Worm (Caenorhabditis elegans) whole organism, mixed stage, embryonic: ENCODE measurements around the gene nhr-106.

Experiments
- ces-1 ChIP-seq: fragments of 150-350 bp; optimal IDR thresholded peaks from 2 replicates; lab custom pipeline; 2014; ENCODE audit warnings: missing biosample characterization, missing genetic modification reagents, missing genetic modification characterization
- elt-3 ChIP-seq: fragments of 150-350 bp; optimal IDR thresholded peaks from 2 replicates; lab custom pipeline; 2014; ENCODE audit warnings: missing biosample characterization, missing genetic modification characterization
- lsy-2 ChIP-seq: fragments of 150-350 bp; optimal IDR thresholded peaks from 2 replicates; lab custom pipeline; 2014; ENCODE audit warnings: missing biosample characterization, missing genetic modification characterization
- nhr-12 ChIP-seq: fragments of 150-350 bp; optimal IDR thresholded peaks from 2 replicates; lab custom pipeline; 2014; ENCODE audit warnings: missing biosample characterization, missing genetic modification characterization
- nhr-2 ChIP-seq: fragments of 150-350 bp; optimal IDR thresholded peaks from 2 replicates; lab custom pipeline; 2014; ENCODE audit warnings: missing biosample characterization, missing genetic modification characterization
- nhr-237 ChIP-seq: fragments of 150-350 bp; optimal IDR thresholded peaks from 2 replicates; lab custom pipeline; 2014; ENCODE audit warnings: missing biosample characterization, missing genetic modification characterization
- sem-2 ChIP-seq: fragments of 200-800 bp; sonication (Bioruptor generic); optimal IDR thresholded peaks from 2 replicates; lab custom pipeline; 2018; ENCODE audit warnings: mild to moderate bottlenecking, missing genetic modification characterization, missing compliant biosample characterization
- snpc-4 ChIP-seq: fragments of 150-350 bp; optimal IDR thresholded peaks from 2 replicates; lab custom pipeline; 2014; ENCODE audit warnings: missing biosample characterization, missing genetic modification characterization
- sptf-1 ChIP-seq: sonication (generic microtip); optimal IDR thresholded peaks from 2 replicates; lab custom pipeline; 2017; ENCODE audit warnings: mild to moderate bottlenecking, missing genetic modification characterization, moderate library complexity, missing compliant biosample characterization
- zip-8 ChIP-seq: fragments of 150-350 bp; optimal IDR thresholded peaks from 2 replicates; lab custom pipeline; 2014; ENCODE audit warnings: missing biosample characterization, missing genetic modification characterization

DNA sequence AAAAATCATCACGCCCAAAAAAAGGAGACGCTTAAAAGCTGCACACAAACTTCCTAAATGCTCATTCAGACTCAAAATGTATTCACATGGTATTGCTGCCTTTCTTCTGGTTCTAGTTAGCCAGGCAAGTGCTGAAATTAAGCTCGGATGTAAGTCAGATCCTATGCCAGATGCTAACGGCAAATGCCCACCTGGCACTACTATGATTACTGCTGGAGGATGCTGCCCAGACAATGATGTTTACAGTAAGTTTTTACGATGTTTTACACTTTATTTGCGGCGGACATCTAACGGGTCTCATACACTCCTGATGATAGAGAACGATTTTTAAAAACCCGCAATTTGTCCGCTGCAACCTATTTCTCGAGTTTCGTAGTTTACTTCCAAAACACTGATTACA is 47.2 kb downstream of the nhr-106 start, which contains the start of gene C14C6.5:
- TF ChIP-seq nhr-2 (tag; lab: Kevin White, UChicago) (no peak), nhr-237 (no peak), nhr-12 (tag; lab: Kevin White, UChicago) (no peak), sptf-1 (tag; lab: Kevin White, UChicago) (no peak), sem-2 (GFP tag; lab: Kevin White, UChicago) (no peak), lsy-2 (tag; lab: Kevin White, UChicago) (no peak), ces-1 (GFP tag; lab: Kevin White, UChicago) (no peak), elt-3 (no peak), snpc-4 (no peak), zip-8 (tag; lab: Kevin White, UChicago) (no peak)
